Fruit fly (Drosophila melanogaster) whole organism, prepupa: ENCODE measurements around the gene hook.

ENCODE experiments used
- CG11294 ChIP-seq: fragments of 200-800 bp; sonication (Bioruptor generic); IDR thresholded peaks from 2 replicates; pipeline ENCODE4 v1.3.6; 2022; ENCODE audit warnings: missing biosample characterization, missing genetic modification characterization
- Eip93F ChIP-seq: fragments of 200-800 bp; sonication (Bioruptor generic); optimal IDR thresholded peaks from 2 replicates; lab custom pipeline; 2016; ENCODE audit warnings: missing biosample characterization, mild to moderate bottlenecking, missing genetic modification characterization
- Lpt ChIP-seq: fragments of 200-800 bp; sonication (Bioruptor generic); optimal IDR thresholded peaks from 3 replicates; lab custom pipeline; 2016; ENCODE audit warnings: missing biosample characterization, missing genetic modification characterization
- Sox15 ChIP-seq: fragments of 200-800 bp; sonication (Bioruptor generic); optimal IDR thresholded peaks from 3 replicates; lab custom pipeline; 2016; ENCODE audit warnings: missing biosample characterization, missing genetic modification characterization
- acj6 ChIP-seq: fragments of 200-800 bp; sonication (Bioruptor generic); optimal IDR thresholded peaks from 3 replicates; lab custom pipeline; 2016; ENCODE audit warnings: missing biosample characterization, missing genetic modification characterization
- dac ChIP-seq: fragments of 200-800 bp; sonication (Bioruptor generic); optimal IDR thresholded peaks from 2 replicates; lab custom pipeline; 2017; ENCODE audit warnings: missing biosample characterization, mild to moderate bottlenecking, missing genetic modification characterization
- pdm3 ChIP-seq: fragments of 200-800 bp; sonication (Bioruptor generic); optimal IDR thresholded peaks from 3 replicates; lab custom pipeline; 2016; ENCODE audit warnings: missing biosample characterization, missing genetic modification characterization
- svp ChIP-seq: fragments of 200-800 bp; sonication (Bioruptor generic); peaks from one replicate; lab custom pipeline; 2016; ENCODE audit warnings: missing biosample characterization, missing genetic modification characterization
- topi ChIP-seq: fragments of 200-800 bp; sonication (Bioruptor generic); optimal IDR thresholded peaks from 3 replicates; lab custom pipeline; 2016; ENCODE audit warnings: missing biosample characterization, missing genetic modification characterization

dm6 chr2L:18982826-18983758 lies 50.2 kb downstream of the hook start:
- peak; percentile 68 for TF ChIP-seq svp
- TF ChIP-seq topi (GFP tag; lab: Kevin White, UChicago): no peak
- no peak for TF ChIP-seq Sox15
- TF ChIP-seq Eip93F (GFP tag; lab: Kevin White, UChicago): no peak
- TF ChIP-seq acj6: peak; percentile 51
- TF ChIP-seq pdm3 (GFP tag; lab: Kevin White, UChicago): peak; percentile 33
- no peak for TF ChIP-seq dac
- no peak for TF ChIP-seq Lpt (GFP tag; lab: Kevin White, UChicago)
- TF ChIP-seq CG11294 (GFP tag; lab: Robert Waterston, UW): no peak
